Fruit fly (Drosophila melanogaster): ENCODE data around the gene ScpX.
A peak's percentile ranks its signal among the peaks of the same experiment; 100 is the strongest.

ScpX gene

DNA sequence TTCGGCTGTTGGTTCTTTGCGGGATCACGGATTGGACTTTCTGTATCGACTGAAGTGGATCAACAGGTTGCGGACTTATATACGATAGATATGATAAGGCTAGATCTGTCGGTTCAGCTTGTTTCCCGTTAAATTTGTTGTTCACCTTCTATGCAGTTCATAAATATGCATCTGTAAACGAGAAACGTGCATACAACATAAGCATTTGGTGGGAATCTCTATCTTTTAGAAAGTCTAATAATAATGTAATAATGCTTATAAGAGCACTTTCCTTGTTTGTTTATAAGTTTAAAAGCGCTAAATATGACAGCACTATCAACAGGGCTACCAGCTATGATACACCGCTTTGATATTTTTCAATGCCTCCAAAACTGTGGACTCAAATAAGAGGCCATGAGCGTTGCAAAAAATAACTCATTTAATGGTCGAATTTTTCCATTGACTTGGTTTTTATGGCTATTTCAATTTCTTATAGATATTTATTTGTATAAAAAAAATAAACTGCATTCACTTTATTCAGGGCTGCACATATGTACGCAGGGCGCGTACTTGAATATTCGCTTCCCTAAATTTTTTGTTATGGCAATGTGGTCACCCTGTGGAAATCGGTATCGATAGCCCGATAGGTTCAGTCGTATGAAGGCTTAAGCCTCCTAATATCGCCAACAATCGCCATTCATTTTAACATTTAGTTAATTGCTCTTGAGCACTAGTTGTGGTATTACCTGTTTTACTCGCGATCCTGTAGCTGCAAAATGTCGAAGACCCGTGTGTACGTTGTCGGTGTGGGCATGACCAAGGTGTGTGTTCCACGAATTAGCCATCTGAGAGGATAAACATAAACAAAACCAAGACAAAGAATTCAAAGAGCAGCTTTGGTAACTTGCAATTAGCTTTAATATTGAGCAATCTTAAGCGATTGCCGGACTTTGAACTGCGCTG, at the start of gene ScpX, which contains the start of gene CG17597:
ScpX (plus strand) TSS at position 643 of the 942 bp plus-strand sequence.
CG17597 (minus strand) TSS at position 567 of the 942 bp plus-strand sequence.
- TF ChIP-seq noc (tag; optimal IDR thresholded peaks at IDR 0.05): peak; percentile 17

DNA sequence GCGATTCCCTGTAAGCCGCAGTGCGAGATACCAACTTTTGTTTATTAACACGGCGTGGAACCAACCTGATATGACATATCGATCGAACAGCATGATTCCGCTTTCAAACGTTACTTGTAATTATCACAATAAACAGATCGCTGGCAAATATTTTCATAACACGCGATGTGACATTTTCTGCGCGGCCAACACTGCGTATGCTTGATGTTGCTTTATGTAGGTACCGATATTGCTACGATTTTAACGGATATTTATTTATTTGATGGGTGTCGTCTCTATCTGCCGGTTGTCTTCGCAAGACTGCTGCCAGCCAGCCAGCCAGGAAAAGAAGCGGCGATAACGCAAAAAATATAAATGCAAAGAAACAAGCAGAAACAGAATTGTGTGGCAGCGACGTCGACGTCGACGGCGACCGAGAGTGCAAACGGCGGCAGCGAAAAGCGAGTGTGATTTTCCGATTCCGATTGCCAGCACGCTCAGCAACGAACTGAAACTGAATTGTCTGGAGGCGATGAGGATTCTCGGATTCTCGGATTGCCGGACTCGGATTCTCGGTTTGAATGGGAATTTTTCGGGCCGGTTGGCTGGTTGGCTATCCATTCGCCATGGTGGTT, 48.7 kb upstream of the ScpX start:
- TF ChIP-seq noc (tag; optimal IDR thresholded peaks at IDR 0.05): no peak

DNA sequence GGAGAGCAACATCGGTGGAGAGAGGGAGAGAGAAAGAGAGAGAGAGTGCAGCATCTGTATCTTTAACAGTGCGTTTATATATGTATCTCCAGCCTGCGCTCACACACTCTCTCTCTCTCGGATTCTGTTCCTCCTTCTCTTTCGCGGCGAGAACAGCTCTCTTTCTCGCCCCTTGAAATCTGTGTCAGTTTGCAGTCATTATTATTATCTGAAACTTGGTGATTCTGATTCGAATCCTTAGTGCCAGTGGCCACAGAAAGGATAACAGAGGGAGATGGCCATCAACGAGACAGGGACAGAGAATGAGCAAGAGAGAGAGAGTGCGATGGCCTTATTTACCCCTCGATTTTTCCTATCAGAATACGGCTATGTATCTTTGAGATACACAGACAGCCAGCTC, 48.1 kb upstream of the ScpX start:
- no peak for TF ChIP-seq noc (tag; optimal IDR thresholded peaks at IDR 0.05)

DNA sequence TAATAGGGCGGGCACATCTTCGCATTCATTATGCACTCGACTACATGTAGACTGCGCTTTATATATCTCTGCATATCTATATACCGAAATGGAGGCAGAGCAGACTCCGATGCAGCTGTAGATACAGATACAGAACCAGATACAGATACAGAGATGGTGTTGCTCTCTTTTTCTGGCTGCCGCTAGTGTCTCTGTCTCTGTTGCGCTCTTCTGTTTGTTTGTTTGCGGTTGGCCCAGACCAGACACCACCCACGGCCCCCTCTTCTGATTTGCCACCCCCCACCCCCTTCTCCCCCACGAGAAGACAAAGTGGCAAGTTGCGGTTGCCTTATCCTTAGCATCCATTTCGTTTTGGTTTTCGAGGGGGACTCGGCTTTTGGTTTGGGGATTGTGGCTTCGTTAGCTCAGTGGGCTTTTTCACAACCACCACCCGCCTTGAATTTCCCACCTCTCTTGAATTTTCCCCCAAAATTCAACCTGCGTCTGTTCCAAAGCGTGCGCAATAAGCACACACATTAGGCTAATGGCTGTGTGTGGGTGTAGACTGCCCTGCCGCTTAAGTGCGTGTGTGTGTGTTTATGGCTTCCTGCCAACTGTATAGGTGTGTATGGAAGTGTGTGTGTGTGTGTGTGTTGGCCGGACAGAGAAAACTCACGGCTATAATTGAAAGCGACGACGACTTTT, 47.5 kb upstream of the ScpX start:
- TF ChIP-seq noc (tag; optimal IDR thresholded peaks at IDR 0.05): no peak

DNA sequence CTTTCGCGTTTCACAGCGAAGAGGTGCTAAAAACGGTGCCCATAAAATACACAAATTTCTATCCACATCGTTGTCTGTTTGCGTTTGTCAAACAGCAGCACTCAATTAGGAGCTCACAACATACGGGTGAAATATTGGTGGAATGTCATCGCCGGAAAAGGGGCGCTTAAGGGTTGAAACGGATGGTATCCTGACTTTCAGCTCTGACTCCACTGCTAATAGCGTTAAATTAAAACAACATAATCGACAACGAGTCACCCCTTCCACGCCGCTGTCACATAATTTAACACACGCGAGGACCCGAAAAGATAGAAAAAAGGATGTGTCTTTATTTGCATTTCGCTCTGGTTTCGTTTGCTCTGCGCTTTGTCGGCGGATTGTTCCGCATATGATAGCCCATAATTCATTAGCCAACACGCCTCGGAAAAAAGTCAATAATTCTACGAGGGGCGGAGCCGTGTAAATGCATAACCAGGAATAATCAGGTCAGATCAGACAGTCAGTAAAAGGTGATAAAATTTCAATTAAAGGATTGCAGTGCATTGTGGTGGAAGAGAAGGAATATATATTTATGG, 45.9 kb upstream of the ScpX start:
- TF ChIP-seq noc (tag; optimal IDR thresholded peaks at IDR 0.05): no peak

DNA sequence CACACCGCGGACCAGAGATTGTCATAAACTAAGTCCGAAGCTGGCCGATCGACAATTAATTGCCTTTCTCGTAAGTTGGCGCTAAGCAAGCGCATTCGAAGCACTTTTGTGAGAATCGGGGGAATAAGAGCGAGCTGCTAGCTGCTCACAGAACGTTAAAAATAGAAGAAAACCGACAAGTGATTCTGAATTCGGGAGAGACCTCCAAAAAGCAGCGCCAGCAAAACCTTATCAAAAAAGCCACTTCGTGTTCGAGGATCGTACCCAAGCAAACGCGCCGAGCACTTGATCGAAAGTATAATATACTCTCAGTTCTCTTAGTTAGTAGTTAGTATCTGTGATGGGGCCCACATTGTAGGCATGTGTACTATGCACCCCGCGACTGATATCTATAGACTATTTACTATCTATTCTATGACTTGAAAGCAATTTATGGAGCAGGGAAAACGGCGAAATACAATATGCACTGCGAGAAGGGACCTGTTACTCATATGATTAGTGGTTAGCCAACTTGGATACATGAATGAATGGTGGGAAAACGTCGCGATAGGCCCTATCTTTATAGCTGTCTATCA, 43.5 kb upstream of the ScpX start:
- TF ChIP-seq noc (tag; optimal IDR thresholded peaks at IDR 0.05): peak; percentile 30

DNA sequence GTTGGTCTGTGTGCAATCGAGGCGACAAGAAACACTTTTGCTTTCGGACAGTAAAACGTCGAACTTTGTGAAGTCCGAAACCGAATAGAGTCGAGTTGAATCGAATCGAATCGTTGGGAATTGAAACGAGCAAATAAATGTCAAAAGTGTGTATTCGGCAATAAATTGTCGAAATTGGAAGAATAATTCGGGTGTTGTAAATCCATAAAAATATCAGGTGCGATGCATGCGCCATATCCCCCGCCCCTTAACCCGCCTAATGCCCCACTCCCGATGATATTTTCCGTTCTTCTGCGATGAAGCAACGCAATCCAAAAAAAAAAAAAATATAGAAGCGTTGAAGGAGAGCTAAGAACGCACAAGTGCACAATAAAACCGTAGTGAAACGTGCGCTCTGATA, 42.1 kb upstream of the ScpX start:
- no peak for TF ChIP-seq noc (tag; optimal IDR thresholded peaks at IDR 0.05)

DNA sequence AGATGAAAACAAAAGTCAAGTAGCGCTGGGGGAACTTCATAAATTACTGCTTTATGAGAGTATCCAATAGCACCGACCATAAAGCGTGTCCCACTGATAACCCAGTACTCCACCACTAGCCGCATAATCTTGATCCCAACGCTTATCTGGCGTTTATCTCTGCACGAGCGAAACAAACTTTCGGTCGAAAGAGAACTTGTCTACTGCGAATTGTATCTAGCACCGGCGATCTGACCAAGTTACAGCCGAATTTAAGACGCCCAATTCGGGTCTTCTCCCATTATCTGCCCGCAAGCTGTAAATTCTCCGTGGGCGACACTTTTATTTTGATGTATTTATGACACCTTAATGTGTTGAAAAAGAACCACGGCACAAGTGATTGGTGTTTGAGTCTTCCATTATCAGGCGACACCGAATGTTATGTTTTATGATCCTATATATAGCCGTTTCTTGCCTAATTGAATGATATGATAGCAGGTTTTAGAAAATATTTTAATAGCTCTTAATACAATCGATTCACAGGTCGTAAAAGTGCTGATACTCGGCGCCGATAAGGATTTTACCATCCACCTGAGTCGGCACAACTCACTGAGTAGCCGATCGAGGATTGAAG, 41.1 kb upstream of the ScpX start:
- peak; percentile 87 for TF ChIP-seq noc (tag; optimal IDR thresholded peaks at IDR 0.05)

DNA sequence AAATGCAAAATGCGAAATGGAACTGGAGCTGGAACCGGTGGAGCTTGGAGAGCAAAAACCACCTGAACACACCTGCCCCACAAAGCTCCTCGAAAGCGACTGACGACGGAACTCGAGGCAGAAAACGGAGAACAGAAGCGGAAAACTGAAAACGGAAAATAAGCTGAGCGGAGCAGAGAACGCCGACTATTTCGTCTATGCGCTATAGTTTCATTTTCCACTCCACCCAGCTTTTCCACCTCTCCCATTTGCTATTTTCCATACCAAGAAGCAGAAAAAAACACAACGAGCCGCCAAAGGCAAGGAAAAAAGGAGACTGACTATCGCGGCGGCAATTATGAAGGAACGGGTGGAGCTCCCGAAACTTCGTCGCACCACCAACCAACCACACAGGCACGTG, 38.2 kb upstream of the ScpX start, which contains the start of gene ham:
ham (minus strand) TSS at position 101 of the 400 bp plus-strand sequence.
- TF ChIP-seq noc (tag; optimal IDR thresholded peaks at IDR 0.05): no peak

DNA sequence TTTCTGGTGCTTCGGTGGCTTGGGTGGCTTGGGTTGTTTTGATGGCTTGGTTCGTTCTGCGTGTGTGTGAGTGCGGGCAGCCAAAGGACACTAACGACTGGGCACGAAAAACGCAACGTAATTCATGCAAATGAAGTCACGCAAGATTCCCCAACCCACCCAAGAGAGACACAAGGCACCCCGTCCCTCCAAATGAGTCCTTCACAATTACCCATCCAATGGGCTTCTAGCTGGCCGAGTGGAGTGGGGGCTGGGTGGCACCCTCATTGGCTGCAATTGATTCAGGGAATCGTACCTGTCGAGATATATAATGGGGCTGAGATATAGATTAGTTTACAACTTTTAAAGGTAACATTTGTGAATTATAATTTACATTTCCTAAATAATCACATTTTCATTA, 37.8 kb upstream of the ScpX start:
- TF ChIP-seq noc (tag; optimal IDR thresholded peaks at IDR 0.05): no peak

DNA sequence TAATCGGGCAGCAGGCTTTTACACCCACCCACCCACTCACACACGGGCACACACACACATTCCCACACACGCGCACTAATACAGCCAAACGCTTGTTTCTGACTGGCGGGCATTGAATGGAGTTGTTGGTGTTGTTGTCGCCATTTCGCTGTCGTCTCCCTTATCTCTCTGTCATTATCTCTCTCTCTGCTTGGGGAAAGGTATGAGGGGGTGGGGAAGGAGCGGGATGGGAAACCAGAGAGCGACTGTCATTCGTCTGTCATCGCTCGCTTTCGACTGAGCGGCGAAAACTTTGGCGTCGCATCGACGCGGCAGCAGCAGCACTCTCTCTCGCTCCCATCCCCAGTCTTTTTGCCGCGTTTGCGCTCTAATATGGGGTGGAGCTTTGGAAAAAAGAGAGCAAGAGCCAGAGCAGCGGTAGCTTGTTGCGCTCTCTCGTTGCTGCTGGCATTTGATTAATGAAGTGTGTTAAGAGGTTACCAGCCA, 35.1 kb upstream of the ScpX start:
- peak; percentile 1 for TF ChIP-seq noc (tag; optimal IDR thresholded peaks at IDR 0.05)

DNA sequence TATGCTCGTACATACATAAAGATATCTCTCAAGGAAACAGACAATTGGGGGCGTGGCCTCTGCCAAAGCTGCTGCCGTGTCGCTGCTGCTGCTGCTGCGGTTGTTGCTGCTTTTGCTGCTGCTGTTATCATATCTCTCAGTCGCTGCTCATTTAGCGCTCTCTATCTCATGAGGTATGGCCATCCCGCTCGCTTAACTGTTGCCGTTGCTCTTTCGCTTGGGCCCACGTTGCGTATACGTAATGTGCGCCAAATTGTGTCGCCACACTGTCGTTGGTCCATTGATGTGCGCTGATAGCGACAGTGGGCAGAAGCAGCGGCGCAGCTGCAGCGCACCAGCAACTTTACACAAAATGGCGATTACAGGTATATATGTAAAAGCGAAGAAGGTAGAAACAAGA, 34.6 kb upstream of the ScpX start:
- no peak for TF ChIP-seq noc (tag; optimal IDR thresholded peaks at IDR 0.05)

DNA sequence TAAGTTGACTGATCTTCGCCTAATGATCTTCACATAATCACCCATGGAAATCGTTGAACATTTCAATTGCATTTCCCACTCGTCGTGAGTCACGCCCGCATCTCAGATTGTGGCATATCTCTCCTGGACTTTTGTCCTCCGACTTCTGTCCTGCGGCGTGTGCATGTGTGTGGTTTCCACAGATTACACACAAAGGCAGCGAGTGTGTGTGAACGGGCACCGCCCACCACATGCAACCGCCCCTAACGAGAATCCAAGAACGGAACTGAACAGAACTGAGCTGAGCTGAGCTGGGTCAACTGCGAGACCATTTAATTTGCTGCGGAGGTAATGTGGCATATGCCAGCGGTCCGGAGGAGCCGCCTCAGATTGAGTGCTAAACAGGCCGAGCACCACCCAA, 29.3 kb upstream of the ScpX start:
- no peak for TF ChIP-seq noc (tag; optimal IDR thresholded peaks at IDR 0.05)

DNA sequence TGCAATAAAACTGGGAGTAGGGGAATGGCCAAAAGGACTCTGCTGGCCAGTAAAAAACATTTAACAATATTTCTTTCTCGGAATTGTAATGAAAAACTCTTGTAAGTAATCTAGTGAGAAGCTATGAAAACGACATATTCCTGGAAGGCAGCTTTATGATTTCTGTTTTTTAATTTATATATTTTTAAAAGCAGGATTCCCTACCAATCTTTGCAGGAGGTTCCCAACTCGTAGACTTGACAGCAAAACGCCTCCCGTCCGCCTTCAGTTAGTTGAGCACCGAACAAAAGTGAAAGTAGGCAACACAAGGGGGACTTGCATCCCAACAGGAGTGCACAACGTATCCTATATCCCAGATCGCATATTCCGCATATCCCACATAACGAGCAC, 25.8 kb upstream of the ScpX start, which contains the start of gene CG43814:
CG43814 (minus strand) TSS at position 101 of the 390 bp plus-strand sequence.
- no peak for TF ChIP-seq noc (tag; optimal IDR thresholded peaks at IDR 0.05)
